Worm (Caenorhabditis elegans) whole organism, young adult: ENCODE measurements around the gene str-140.

Source experiments
- C06A6.2 ChIP-seq: fragments of 200-800 bp; sonication (Bioruptor generic); conservative IDR thresholded peaks from 2 replicates; pipeline ENCODE4 v1.3.6; 2022; ENCODE audit warnings: missing genetic modification characterization, missing compliant biosample characterization
- F57A8.1 ChIP-seq: fragments of 200-800 bp; sonication (Bioruptor generic); optimal IDR thresholded peaks from 2 replicates; lab custom pipeline; 2018; ENCODE audit warnings: mild to moderate bottlenecking, missing genetic modification characterization, moderate library complexity, missing compliant biosample characterization
- dpff-1 ChIP-seq: sonication (generic microtip); optimal IDR thresholded peaks from 2 replicates; lab custom pipeline; 2017; ENCODE audit warnings: mild to moderate bottlenecking, missing genetic modification characterization, missing compliant biosample characterization
- mxl-1 ChIP-seq: sonication (generic microtip); optimal IDR thresholded peaks from 2 replicates; lab custom pipeline; 2016; ENCODE audit warnings: missing genetic modification characterization, missing compliant biosample characterization
- unc-62 ChIP-seq: fragments of 150-350 bp; optimal IDR thresholded peaks from 2 replicates; lab custom pipeline; 2014; ENCODE audit warnings: missing biosample characterization, missing genetic modification reagents, missing genetic modification characterization
- zfh-2 ChIP-seq: fragments of 200-800 bp; sonication (Bioruptor generic); conservative IDR thresholded peaks from 2 replicates; pipeline ENCODE4 v1.3.6; 2022; ENCODE audit warnings: missing genetic modification reagents, missing genetic modification characterization, missing compliant biosample characterization

DNA sequence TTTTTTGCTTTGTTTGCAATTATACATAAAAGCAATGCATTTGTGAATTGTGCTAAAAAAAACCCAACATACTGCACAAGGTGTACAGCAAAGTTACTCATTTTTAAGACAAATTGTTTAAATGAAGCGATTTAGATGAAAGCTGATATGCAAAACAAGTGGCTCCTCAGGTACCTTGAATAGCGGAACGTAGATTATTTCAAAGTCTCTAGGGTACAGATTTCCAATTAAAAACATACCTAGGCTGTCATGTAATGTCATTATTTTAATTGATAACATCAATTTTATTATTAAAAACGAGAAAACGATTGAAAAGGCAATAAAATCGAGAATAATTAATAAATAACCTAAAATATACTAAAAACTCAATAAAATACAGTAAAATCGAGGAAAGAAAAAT, 5.6 kb downstream of the str-140 start, which contains the start of gene str-139:
- TF ChIP-seq unc-62 (GFP tag; lab: Kevin White, UChicago) (no peak), mxl-1 (tag; lab: Kevin White, UChicago) (no peak), C06A6.2 (GFP tag; lab: Robert Waterston, UW) (no peak), F57A8.1 (GFP tag; lab: Kevin White, UChicago) (no peak), dpff-1 (tag; lab: Kevin White, UChicago) (no peak), zfh-2 (GFP tag; lab: Robert Waterston, UW) (no peak)
